Worm (Caenorhabditis elegans) whole organism, L2 larva: ENCODE results near the gene shk-1.

Source experiments
- C34F6.9 ChIP-seq: fragments of 150-350 bp; optimal IDR thresholded peaks from 2 replicates; lab custom pipeline; 2014; ENCODE audit warnings: missing biosample characterization, missing genetic modification characterization
- R02D3.7 ChIP-seq: fragments of 150-350 bp; optimal IDR thresholded peaks from 2 replicates; lab custom pipeline; 2014; ENCODE audit warnings: missing biosample characterization, missing genetic modification characterization
- Y55F3AM.14 ChIP-seq: fragments of 200-800 bp; sonication (Bioruptor generic); optimal IDR thresholded peaks from 2 replicates; lab custom pipeline; 2018; ENCODE audit warnings: mild to moderate bottlenecking, missing genetic modification characterization, missing compliant biosample characterization
- ZK546.5 ChIP-seq: sonication (generic microtip); optimal IDR thresholded peaks from 2 replicates; lab custom pipeline; 2017; ENCODE audit warnings: missing biosample characterization, missing genetic modification characterization
- alr-1 ChIP-seq: fragments of 150-350 bp; optimal IDR thresholded peaks from 2 replicates; lab custom pipeline; 2014; ENCODE audit warnings: missing biosample characterization, missing genetic modification characterization
- aly-2 ChIP-seq: fragments of 150-350 bp; optimal IDR thresholded peaks from 2 replicates; lab custom pipeline; 2014; ENCODE audit warnings: missing biosample characterization, missing genetic modification characterization
- ama-1 ChIP-seq: fragments of 150-350 bp; optimal IDR thresholded peaks from 2 replicates; lab custom pipeline; 2018; ENCODE audit warnings: inconsistent platforms
- blmp-1 ChIP-seq: sonication (generic microtip); optimal IDR thresholded peaks from 2 replicates; lab custom pipeline; 2017; ENCODE audit warnings: missing genetic modification characterization, mild to moderate bottlenecking, missing compliant biosample characterization, antibody characterized with exemption, moderate library complexity; ENCODE audit not compliant: insufficient read depth
- ceh-82 ChIP-seq: fragments of 150-350 bp; optimal IDR thresholded peaks from 2 replicates; lab custom pipeline; 2014; ENCODE audit warnings: missing biosample characterization, missing genetic modification characterization
- crh-2 ChIP-seq: sonication (generic microtip); optimal IDR thresholded peaks from 2 replicates; lab custom pipeline; 2017; ENCODE audit warnings: missing biosample characterization, missing genetic modification characterization
- dmd-4 ChIP-seq: sonication (generic microtip); optimal IDR thresholded peaks from 2 replicates; lab custom pipeline; 2017; ENCODE audit warnings: missing biosample characterization, missing genetic modification characterization
- egl-27 ChIP-seq: sonication (generic microtip); optimal IDR thresholded peaks from 3 replicates; lab custom pipeline; 2017; ENCODE audit warnings: missing biosample characterization, missing genetic modification reagents, missing genetic modification characterization
- elt-1 ChIP-seq: fragments of 150-350 bp; optimal IDR thresholded peaks from 2 replicates; lab custom pipeline; 2014; ENCODE audit warnings: missing biosample characterization, missing genetic modification characterization
- fos-1 ChIP-seq: fragments of 150-350 bp; optimal IDR thresholded peaks from 2 replicates; lab custom pipeline; 2014; ENCODE audit warnings: missing biosample characterization, missing genetic modification characterization
- gmeb-1 ChIP-seq: fragments of 150-350 bp; optimal IDR thresholded peaks from 2 replicates; lab custom pipeline; 2014; ENCODE audit warnings: missing biosample characterization, missing genetic modification characterization
- lin-11 ChIP-seq: fragments of 150-350 bp; sonication (generic microtip); optimal IDR thresholded peaks from 2 replicates; lab custom pipeline; 2014; ENCODE audit warnings: missing biosample characterization, missing genetic modification characterization, inconsistent platforms, mixed read lengths
- lin-13 ChIP-seq: fragments of 150-350 bp; optimal IDR thresholded peaks from 2 replicates; lab custom pipeline; 2014; ENCODE audit warnings: missing biosample characterization, missing genetic modification reagents, missing genetic modification characterization
- lin-39 ChIP-seq: fragments of 150-350 bp; optimal IDR thresholded peaks from 2 replicates; lab custom pipeline; 2014; ENCODE audit warnings: missing biosample characterization, missing genetic modification reagents, missing genetic modification characterization
- lsy-2 ChIP-seq, 2 experiments: fragments of 150-350 bp in 1 of 2; sonication (generic microtip) in 1 of 2; optimal IDR thresholded peaks; 2 replicates each; lab custom pipeline; 2014 to 2017; ENCODE audit warnings: missing biosample characterization in 2 of 2, missing genetic modification characterization in 2 of 2
- mab-5 ChIP-seq: fragments of 150-350 bp; optimal IDR thresholded peaks from 2 replicates; lab custom pipeline; 2014; ENCODE audit warnings: missing biosample characterization, missing genetic modification characterization
- mbf-1 ChIP-seq: sonication (generic microtip); optimal IDR thresholded peaks from 2 replicates; lab custom pipeline; 2017; ENCODE audit warnings: missing biosample characterization, missing genetic modification characterization
- mdl-1 ChIP-seq, 2 experiments: fragments of 150-350 bp in 1 of 2; sonication (generic microtip) in 1 of 2; optimal IDR thresholded peaks; 2 replicates each; lab custom pipeline; 2017; ENCODE audit warnings: missing biosample characterization in 2 of 2, missing genetic modification characterization in 2 of 2
- nhr-10 ChIP-seq: sonication (generic microtip); optimal IDR thresholded peaks from 2 replicates; lab custom pipeline; 2017; ENCODE audit warnings: missing biosample characterization, missing genetic modification characterization
- nhr-12 ChIP-seq: fragments of 150-350 bp; optimal IDR thresholded peaks from 2 replicates; lab custom pipeline; 2014; ENCODE audit warnings: missing biosample characterization, missing genetic modification characterization
- nhr-129 ChIP-seq: fragments of 150-350 bp; optimal IDR thresholded peaks from 2 replicates; lab custom pipeline; 2014; ENCODE audit warnings: missing biosample characterization, missing genetic modification characterization
- nhr-21 ChIP-seq: fragments of 150-350 bp; optimal IDR thresholded peaks from 2 replicates; lab custom pipeline; 2014; ENCODE audit warnings: missing biosample characterization, missing genetic modification characterization
- nhr-23 ChIP-seq: fragments of 150-350 bp; optimal IDR thresholded peaks from 2 replicates; lab custom pipeline; 2014; ENCODE audit warnings: missing biosample characterization, missing genetic modification reagents, missing genetic modification characterization
- nhr-237 ChIP-seq: fragments of 150-350 bp; optimal IDR thresholded peaks from 2 replicates; lab custom pipeline; 2014; ENCODE audit warnings: missing biosample characterization, missing genetic modification characterization
- nhr-25 ChIP-seq: fragments of 150-350 bp; sonication (generic microtip); optimal IDR thresholded peaks from 3 replicates; lab custom pipeline; 2014; ENCODE audit warnings: missing biosample characterization, missing genetic modification characterization
- nhr-77 ChIP-seq: fragments of 150-350 bp; optimal IDR thresholded peaks from 2 replicates; lab custom pipeline; 2014; ENCODE audit warnings: missing biosample characterization, missing genetic modification characterization
- sem-4 ChIP-seq: fragments of 150-350 bp; optimal IDR thresholded peaks from 2 replicates; lab custom pipeline; 2014; ENCODE audit warnings: missing biosample characterization, missing genetic modification reagents, missing genetic modification characterization
- skn-1 ChIP-seq: sonication (generic microtip); optimal IDR thresholded peaks from 2 replicates; lab custom pipeline; 2017; ENCODE audit warnings: missing biosample characterization, missing genetic modification characterization
- sma-3 ChIP-seq: sonication (generic microtip); optimal IDR thresholded peaks from 2 replicates; lab custom pipeline; 2016; ENCODE audit warnings: missing genetic modification reagents, missing genetic modification characterization, missing compliant biosample characterization
- sma-9 ChIP-seq, 2 experiments: fragments of 150-350 bp in 1 of 2; sonication (generic microtip) in 1 of 2; optimal IDR thresholded peaks; 2 replicates each; lab custom pipeline; 2014 to 2016; ENCODE audit warnings: missing genetic modification characterization in 2 of 2, mild to moderate bottlenecking in 1 of 2, missing biosample characterization in 1 of 2, missing compliant biosample characterization in 1 of 2, missing genetic modification reagents in 1 of 2, moderate library complexity in 1 of 2
- snpc-4 ChIP-seq: fragments of 150-350 bp; optimal IDR thresholded peaks from 2 replicates; lab custom pipeline; 2014; ENCODE audit warnings: missing biosample characterization, missing genetic modification characterization
- unc-39 ChIP-seq: fragments of 150-350 bp; optimal IDR thresholded peaks from 2 replicates; lab custom pipeline; 2014; ENCODE audit warnings: missing biosample characterization, missing genetic modification characterization
- unc-55 ChIP-seq: fragments of 150-350 bp; sonication (generic microtip); optimal IDR thresholded peaks from 3 replicates; lab custom pipeline; 2014; ENCODE audit warnings: missing biosample characterization, missing genetic modification reagents, missing genetic modification characterization
- unc-62 ChIP-seq: fragments of 150-350 bp; optimal IDR thresholded peaks from 2 replicates; lab custom pipeline; 2014; ENCODE audit warnings: missing biosample characterization, missing genetic modification reagents, missing genetic modification characterization
- zag-1 ChIP-seq: fragments of 150-350 bp; optimal IDR thresholded peaks from 2 replicates; lab custom pipeline; 2014; ENCODE audit warnings: missing biosample characterization, missing genetic modification characterization
- ztf-11 ChIP-seq: sonication (generic microtip); optimal IDR thresholded peaks from 2 replicates; lab custom pipeline; 2017; ENCODE audit warnings: missing biosample characterization, missing genetic modification characterization
- ztf-4 ChIP-seq: fragments of 150-350 bp; optimal IDR thresholded peaks from 2 replicates; lab custom pipeline; 2014; ENCODE audit warnings: missing biosample characterization, missing genetic modification characterization

Gene shk-1

ce11 chrII:9778495-9778894 is 20.5 kb downstream of the shk-1 start:
- no peak for TF ChIP-seq alr-1
- TF ChIP-seq nhr-12 (tag; lab: Kevin White, UChicago), result no peak
- no peak for TF ChIP-seq unc-39 (tag; lab: Kevin White, UChicago)
- TF ChIP-seq ztf-4 (tag; lab: Kevin White, UChicago), result no peak
- no peak for TF ChIP-seq mdl-1 (tag; optimal IDR thresholded peaks at IDR 0.05; lab: Kevin White, UChicago)

ce11 chrII:9781842-9782241 is 23.8 kb downstream of the shk-1 start, which contains the start of gene cyp-13A1:
Gene cyp-13A1, minus strand, starts transcription at chrII:9781997.
- TF ChIP-seq crh-2 (peak; percentile 13), lin-13 (GFP tag; lab: Kevin White, UChicago) (no peak), elt-1 (no peak), nhr-12 (tag; lab: Kevin White, UChicago) (no peak), dmd-4 (tag; lab: Kevin White, UChicago) (no peak), nhr-129 (tag; lab: Kevin White, UChicago) (no peak), sma-3 (no peak), lin-39 (tag; lab: Kevin White, UChicago) (no peak), ceh-82 (tag; lab: Kevin White, UChicago) (no peak), nhr-23 (tag; lab: Kevin White, UChicago) (no peak), ztf-11 (no peak), nhr-237 (no peak), mbf-1 (tag; lab: Kevin White, UChicago) (no peak), zag-1 (tag; lab: Kevin White, UChicago) (no peak), R02D3.7 (no peak), snpc-4 (tag; lab: Kevin White, UChicago) (no peak), nhr-77 (tag; lab: Kevin White, UChicago) (no peak), skn-1 (no peak), ZK546.5 (no peak), sma-9 (GFP tag; optimal IDR thresholded peaks at IDR 0.05; lab: Kevin White, UChicago) (peak; percentile 54), sma-9 (tag; optimal IDR thresholded peaks at IDR 0.05; lab: Kevin White, UChicago) (no peak), alr-1 (no peak), blmp-1 (tag; lab: Kevin White, UChicago) (no peak), aly-2 (no peak), egl-27 (tag; lab: Kevin White, UChicago) (no peak), fos-1 (tag; lab: Kevin White, UChicago) (peak; percentile 77), C34F6.9 (no peak)

- TF ChIP-seq unc-62 (GFP tag; lab: Kevin White, UChicago) (no peak), ama-1 (no peak), nhr-77 (tag; lab: Kevin White, UChicago) (no peak), nhr-129 (tag; lab: Kevin White, UChicago) (no peak), gmeb-1 (tag; lab: Kevin White, UChicago) (no peak), elt-1 (no peak), egl-27 (tag; lab: Kevin White, UChicago) (no peak), lin-39 (tag; lab: Kevin White, UChicago) (no peak), sem-4 (tag; lab: Kevin White, UChicago) (no peak), mab-5 (tag; lab: Kevin White, UChicago) (no peak), nhr-10 (no peak), R02D3.7 (no peak), alr-1 (no peak), Y55F3AM.14 (no peak), nhr-23 (tag; lab: Kevin White, UChicago) (no peak), nhr-21 (tag; lab: Kevin White, UChicago) (no peak), skn-1 (no peak), C34F6.9 (no peak)
Observed at ce11 chrII:9782337-9782736, 24.3 kb downstream of the shk-1 start, which contains the start of gene T10B9.14. Gene T10B9.14, minus strand, starts transcription at chrII:9782437.

- no peak for TF ChIP-seq ZK546.5
- no peak for TF ChIP-seq nhr-25 (tag; lab: Kevin White, UChicago)
- no peak for TF ChIP-seq nhr-77 (tag; lab: Kevin White, UChicago)
- no peak for TF ChIP-seq blmp-1 (tag; lab: Kevin White, UChicago)
- TF ChIP-seq nhr-129 (tag; lab: Kevin White, UChicago), result no peak
- TF ChIP-seq unc-62 (GFP tag; lab: Kevin White, UChicago), result no peak
- TF ChIP-seq egl-27 (tag; lab: Kevin White, UChicago), result no peak
- no peak for TF ChIP-seq gmeb-1 (tag; lab: Kevin White, UChicago)
- TF ChIP-seq unc-55 (GFP tag; lab: Kevin White, UChicago), result no peak
- TF ChIP-seq sma-3, result no peak
- no peak for TF ChIP-seq lin-11
- no peak for TF ChIP-seq mdl-1 (tag; optimal IDR thresholded peaks at IDR 0.05; lab: Kevin White, UChicago)
- no peak for TF ChIP-seq alr-1
- TF ChIP-seq lsy-2 (tag; optimal IDR thresholded peaks at IDR 0.05; lab: Kevin White, UChicago), result peak in 1 of 2 experiments; percentile 7
- TF ChIP-seq nhr-21 (tag; lab: Kevin White, UChicago), result peak; percentile 1
- no peak for TF ChIP-seq ama-1
- TF ChIP-seq sma-9 (GFP tag; optimal IDR thresholded peaks at IDR 0.05; lab: Kevin White, UChicago), result peak; percentile 36
- no peak for TF ChIP-seq sma-9 (tag; optimal IDR thresholded peaks at IDR 0.05; lab: Kevin White, UChicago)
Observed at ce11 chrII:9786215-9786614, 28.2 kb downstream of the shk-1 start.
